Worm (Caenorhabditis elegans) whole organism, late embryonic: ENCODE measurements around the gene arrd-9.
A peak's percentile ranks its signal among the peaks of the same experiment; 100 is the strongest.

Experiments used
- C08G9.2 ChIP-seq: sonication (generic microtip); optimal IDR thresholded peaks from 2 replicates; lab custom pipeline; 2016; ENCODE audit warnings: mild to moderate bottlenecking, missing genetic modification characterization, moderate library complexity, missing compliant biosample characterization
- C38D4.7 ChIP-seq: fragments of 200-800 bp; sonication (Bioruptor generic); optimal IDR thresholded peaks from 2 replicates; lab custom pipeline; 2018; ENCODE audit warnings: mild to moderate bottlenecking, missing genetic modification characterization, moderate library complexity, missing compliant biosample characterization
- K02D7.2 ChIP-seq: sonication (generic microtip); optimal IDR thresholded peaks from 2 replicates; lab custom pipeline; 2017; ENCODE audit warnings: mild to moderate bottlenecking, missing genetic modification characterization, missing compliant biosample characterization
- K09A11.1 ChIP-seq: sonication (generic microtip); optimal IDR thresholded peaks from 2 replicates; lab custom pipeline; 2017; ENCODE audit warnings: antibody characterized with exemption, mild to moderate bottlenecking, missing genetic modification characterization, missing compliant biosample characterization; ENCODE audit not compliant: insufficient read depth
- Y22D7AL.16 ChIP-seq: sonication (generic microtip); optimal IDR thresholded peaks from 2 replicates; lab custom pipeline; 2016; ENCODE audit warnings: missing genetic modification characterization, missing compliant biosample characterization
- ahr-1 ChIP-seq: sonication (generic microtip); optimal IDR thresholded peaks from 2 replicates; lab custom pipeline; 2016; ENCODE audit warnings: missing genetic modification characterization, missing compliant biosample characterization
- ceh-14 ChIP-seq: sonication (generic microtip); optimal IDR thresholded peaks from 2 replicates; lab custom pipeline; 2016; ENCODE audit warnings: missing genotype, missing genetic modification characterization, missing compliant biosample characterization
- ceh-19 ChIP-seq: fragments of 200-800 bp; sonication (Bioruptor generic); optimal IDR thresholded peaks from 2 replicates; lab custom pipeline; 2018; ENCODE audit warnings: mild to moderate bottlenecking, missing genetic modification characterization, missing compliant biosample characterization
- ceh-24 ChIP-seq: sonication (generic microtip); optimal IDR thresholded peaks from 2 replicates; lab custom pipeline; 2016; ENCODE audit warnings: mild to moderate bottlenecking, missing genetic modification characterization, missing compliant biosample characterization
- ceh-30 ChIP-seq: fragments of 150-350 bp; optimal IDR thresholded peaks from 2 replicates; lab custom pipeline; 2014; ENCODE audit warnings: missing biosample characterization, missing genetic modification characterization
- ceh-31 ChIP-seq: sonication (generic microtip); optimal IDR thresholded peaks from 2 replicates; lab custom pipeline; 2016; ENCODE audit warnings: missing genetic modification characterization, missing compliant biosample characterization
- ceh-34 ChIP-seq: sonication (generic microtip); optimal IDR thresholded peaks from 2 replicates; lab custom pipeline; 2016; ENCODE audit warnings: mild to moderate bottlenecking, missing genetic modification characterization, missing compliant biosample characterization
- ceh-48 ChIP-seq: sonication (generic microtip); optimal IDR thresholded peaks from 2 replicates; lab custom pipeline; 2016; ENCODE audit warnings: missing genetic modification characterization, inconsistent platforms, missing compliant biosample characterization
- ceh-6 ChIP-seq: fragments of 200-800 bp; sonication (Bioruptor generic); optimal IDR thresholded peaks from 2 replicates; lab custom pipeline; 2018; ENCODE audit warnings: mild to moderate bottlenecking, missing genetic modification characterization, missing compliant biosample characterization
- ceh-9 ChIP-seq: sonication (generic microtip); optimal IDR thresholded peaks from 2 replicates; lab custom pipeline; 2016; ENCODE audit warnings: mild to moderate bottlenecking, missing genetic modification characterization, inconsistent platforms, missing compliant biosample characterization
- che-1 ChIP-seq: sonication (generic microtip); optimal IDR thresholded peaks from 2 replicates; lab custom pipeline; 2016; ENCODE audit warnings: mild to moderate bottlenecking, missing genetic modification characterization, missing compliant biosample characterization
- fkh-6 ChIP-seq: sonication (generic microtip); optimal IDR thresholded peaks from 2 replicates; lab custom pipeline; 2016; ENCODE audit warnings: missing genetic modification characterization, missing compliant biosample characterization
- gmeb-2 ChIP-seq: sonication (generic microtip); optimal IDR thresholded peaks from 2 replicates; lab custom pipeline; 2016; ENCODE audit warnings: missing genetic modification characterization, inconsistent platforms, missing compliant biosample characterization
- hlh-30 ChIP-seq: sonication (generic microtip); optimal IDR thresholded peaks from 2 replicates; lab custom pipeline; 2017; ENCODE audit warnings: antibody characterized with exemption, missing genetic modification characterization, missing compliant biosample characterization; ENCODE audit not compliant: insufficient read depth
- lim-6 ChIP-seq: sonication (generic microtip); optimal IDR thresholded peaks from 2 replicates; lab custom pipeline; 2016; ENCODE audit warnings: missing genetic modification characterization, missing compliant biosample characterization
- lin-11 ChIP-seq: fragments of 200-800 bp; sonication (Bioruptor generic); optimal IDR thresholded peaks from 2 replicates; lab custom pipeline; 2018; ENCODE audit warnings: mild to moderate bottlenecking, missing genetic modification characterization, missing compliant biosample characterization
- madf-2 ChIP-seq: sonication (generic microtip); optimal IDR thresholded peaks from 2 replicates; lab custom pipeline; 2017; ENCODE audit warnings: missing genetic modification characterization, missing compliant biosample characterization
- mec-3 ChIP-seq: sonication (generic microtip); optimal IDR thresholded peaks from 2 replicates; lab custom pipeline; 2016; ENCODE audit warnings: borderline replicate concordance, missing genetic modification characterization, missing compliant biosample characterization
- npax-4 ChIP-seq: sonication (generic microtip); optimal IDR thresholded peaks from 2 replicates; lab custom pipeline; 2016; ENCODE audit warnings: missing genetic modification characterization, missing compliant biosample characterization
- pat-9 ChIP-seq: fragments of 200-800 bp; sonication (Bioruptor generic); optimal IDR thresholded peaks from 2 replicates; lab custom pipeline; 2018; ENCODE audit warnings: mild to moderate bottlenecking, missing genetic modification characterization, moderate library complexity, missing compliant biosample characterization
- pax-1 ChIP-seq: fragments of 150-350 bp; optimal IDR thresholded peaks from 2 replicates; lab custom pipeline; 2014; ENCODE audit warnings: missing biosample characterization, missing genetic modification characterization
- pha-2 ChIP-seq: sonication (generic microtip); optimal IDR thresholded peaks from 2 replicates; lab custom pipeline; 2017; ENCODE audit warnings: mild to moderate bottlenecking, missing genetic modification characterization, missing compliant biosample characterization
- pha-4 ChIP-seq: fragments of 150-350 bp; optimal IDR thresholded peaks from 2 replicates; lab custom pipeline; 2018; ENCODE audit warnings: missing biosample characterization, missing genetic modification reagents, missing genetic modification characterization
- pros-1 ChIP-seq: fragments of 150-350 bp; optimal IDR thresholded peaks from 2 replicates; lab custom pipeline; 2014; ENCODE audit warnings: missing biosample characterization, missing genetic modification reagents, missing genetic modification characterization
- ref-2 ChIP-seq: sonication (generic microtip); optimal IDR thresholded peaks from 2 replicates; lab custom pipeline; 2016; ENCODE audit warnings: missing genetic modification characterization, missing compliant biosample characterization
- tbx-2 ChIP-seq: sonication (generic microtip); optimal IDR thresholded peaks from 2 replicates; lab custom pipeline; 2016; ENCODE audit warnings: missing genetic modification characterization, missing compliant biosample characterization
- tbx-7 ChIP-seq: sonication (generic microtip); optimal IDR thresholded peaks from 2 replicates; lab custom pipeline; 2016; ENCODE audit warnings: missing genotype, missing genetic modification characterization, missing compliant biosample characterization
- unc-42 ChIP-seq: sonication (generic microtip); optimal IDR thresholded peaks from 2 replicates; lab custom pipeline; 2016; ENCODE audit warnings: missing genotype, missing genetic modification characterization, missing compliant biosample characterization
- unc-55 ChIP-seq: sonication (generic microtip); optimal IDR thresholded peaks from 2 replicates; lab custom pipeline; 2017; ENCODE audit warnings: missing biosample characterization, missing genetic modification reagents, missing genetic modification characterization

arrd-9 gene

DNA sequence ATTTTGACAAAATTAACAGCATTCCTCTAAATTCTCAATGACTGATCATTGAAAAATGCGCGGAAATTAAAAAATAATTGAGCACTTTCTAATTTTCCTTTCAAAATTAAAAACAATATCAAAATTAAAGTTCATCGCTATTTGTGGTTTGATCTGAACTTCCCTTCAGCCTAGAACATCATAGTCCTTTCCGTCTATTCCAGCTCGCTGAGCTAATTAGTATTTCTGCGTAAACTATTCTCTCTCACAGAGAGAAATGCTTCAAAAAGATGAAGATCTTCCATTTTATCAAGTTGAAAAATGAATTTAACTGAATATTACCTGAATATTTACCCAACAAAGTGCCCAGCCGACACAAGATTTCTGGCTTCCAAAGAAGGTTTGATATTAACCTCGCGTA, 26.3 kb upstream of the arrd-9 start, which contains the start of gene srh-68:
srh-68 (plus strand) TSS at position 301 of the 400 bp plus-strand sequence.
- TF ChIP-seq ceh-6 (GFP tag; lab: Kevin White, UChicago) (no peak), pat-9 (tag; lab: Kevin White, UChicago) (no peak), ceh-14 (tag; lab: Kevin White, UChicago) (no peak), pha-2 (tag; lab: Kevin White, UChicago) (no peak), gmeb-2 (tag; lab: Kevin White, UChicago) (no peak), ceh-31 (no peak), ceh-19 (GFP tag; lab: Kevin White, UChicago) (no peak), unc-42 (no peak), pros-1 (tag; lab: Kevin White, UChicago) (no peak), mec-3 (tag; lab: Kevin White, UChicago) (no peak), ceh-9 (no peak), lim-6 (tag; lab: Kevin White, UChicago) (no peak), K02D7.2 (tag; lab: Kevin White, UChicago) (no peak)

DNA sequence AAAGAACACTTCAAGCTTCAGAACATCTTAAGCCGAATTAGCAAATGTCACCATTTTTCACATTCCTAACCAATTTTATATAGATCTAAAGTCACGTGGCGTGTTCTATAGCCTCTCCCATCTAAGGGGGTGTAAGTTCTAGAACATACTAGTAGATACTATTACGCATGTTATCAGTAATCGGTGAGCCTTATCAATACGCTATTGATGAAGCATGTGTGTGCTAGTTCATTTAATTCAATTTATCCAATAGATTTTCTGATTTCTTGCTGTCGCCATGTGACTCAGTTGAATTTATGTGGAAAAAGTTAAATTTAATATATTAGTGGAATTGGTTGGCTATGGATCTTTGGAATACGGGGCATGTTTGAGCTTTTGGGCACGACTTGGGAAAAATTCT, 25.8 kb upstream of the arrd-9 start:
- TF ChIP-seq fkh-6 (tag; lab: Kevin White, UChicago): no peak
- TF ChIP-seq madf-2 (tag; lab: Kevin White, UChicago): no peak
- no peak for TF ChIP-seq che-1 (tag; lab: Kevin White, UChicago)
- no peak for TF ChIP-seq Y22D7AL.16 (tag; lab: Kevin White, UChicago)
- TF ChIP-seq unc-55 (GFP tag; lab: Kevin White, UChicago): no peak
- no peak for TF ChIP-seq lin-11 (tag; lab: Kevin White, UChicago)
- TF ChIP-seq ceh-30 (tag; lab: Kevin White, UChicago): no peak
- TF ChIP-seq lim-6 (tag; lab: Kevin White, UChicago): no peak
- TF ChIP-seq K02D7.2 (tag; lab: Kevin White, UChicago): no peak
- TF ChIP-seq ceh-48: no peak
- no peak for TF ChIP-seq hlh-30 (tag; lab: Kevin White, UChicago)

DNA sequence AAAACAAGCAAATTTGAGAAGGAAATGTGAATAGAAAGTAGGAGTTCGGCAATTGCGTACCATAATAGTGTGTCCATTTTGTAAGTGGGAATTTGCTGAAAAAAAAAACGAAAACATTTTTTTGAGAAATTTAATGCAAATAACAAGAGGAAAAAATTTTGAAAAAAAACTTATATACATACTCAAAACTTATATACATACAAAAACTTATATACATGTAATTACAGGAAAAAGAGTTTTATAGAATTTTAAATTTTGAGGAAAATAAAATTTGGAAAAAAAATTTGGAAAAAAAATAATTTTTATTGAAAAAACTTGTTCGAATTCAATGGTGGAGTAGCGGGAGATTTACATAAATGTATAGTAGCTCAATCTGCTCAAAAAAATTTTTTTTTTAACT, 22.1 kb upstream of the arrd-9 start, which contains the start of gene ador-1:
ador-1 (minus strand) TSS at position 101 of the 400 bp plus-strand sequence.
- no peak for TF ChIP-seq lim-6 (tag; lab: Kevin White, UChicago)
- TF ChIP-seq ceh-24 (tag; lab: Kevin White, UChicago): no peak
- TF ChIP-seq ceh-9: no peak
- no peak for TF ChIP-seq tbx-7 (tag; lab: Kevin White, UChicago)
- no peak for TF ChIP-seq C08G9.2 (tag; lab: Kevin White, UChicago)
- no peak for TF ChIP-seq pax-1 (tag; lab: Kevin White, UChicago)
- TF ChIP-seq, all 69 proteins: peak for 0

DNA sequence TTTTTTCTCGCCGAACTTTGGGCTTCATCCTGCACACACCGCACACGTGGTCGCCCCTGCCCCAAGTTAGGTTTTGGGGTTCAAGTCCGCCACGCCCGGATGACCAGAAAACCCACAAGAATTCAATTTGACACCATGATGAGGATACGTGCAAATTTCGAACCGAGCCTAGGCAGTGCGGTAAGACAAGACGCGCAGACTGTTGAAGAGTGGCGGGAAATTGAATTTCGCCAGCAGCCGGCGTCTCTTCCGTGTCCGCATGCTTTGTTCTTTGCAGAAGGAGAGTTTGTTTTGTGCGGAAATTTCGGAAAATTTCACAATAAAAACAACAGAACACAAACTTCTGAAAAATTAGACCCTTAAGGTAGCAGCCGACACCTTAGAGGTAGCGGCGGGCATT, 19.3 kb upstream of the arrd-9 start:
- no peak for TF ChIP-seq C38D4.7 (GFP tag; lab: Kevin White, UChicago)
- TF ChIP-seq pha-4 (tag; lab: Kevin White, UChicago): no peak
- no peak for TF ChIP-seq npax-4
- peak; percentile 92 for TF ChIP-seq unc-42

DNA sequence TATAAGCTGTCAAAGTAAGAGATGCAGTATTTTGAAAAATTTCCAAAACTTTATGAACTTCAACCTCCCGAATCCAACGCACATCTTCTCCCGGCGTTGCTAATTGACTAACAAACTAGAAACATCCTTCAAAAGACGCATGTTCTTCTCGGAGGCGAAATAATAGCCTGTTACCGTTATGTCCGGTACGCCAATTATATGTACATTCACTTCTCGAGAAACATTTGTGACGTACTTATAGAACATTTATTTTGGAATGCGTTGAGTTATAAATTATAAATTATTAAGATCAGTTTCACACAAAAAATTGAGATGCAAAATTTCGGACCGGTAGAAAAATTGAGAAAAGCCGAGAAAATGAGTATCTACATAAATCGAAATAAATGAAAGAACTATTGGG, 16.3 kb upstream of the arrd-9 start, which contains the start of gene T21B4.3:
T21B4.3 (minus strand) TSS at position 101 of the 400 bp plus-strand sequence.
- TF ChIP-seq pha-2 (tag; lab: Kevin White, UChicago) (no peak), ahr-1 (no peak), ceh-34 (tag; lab: Kevin White, UChicago) (no peak), mec-3 (tag; lab: Kevin White, UChicago) (no peak), ceh-24 (tag; lab: Kevin White, UChicago) (no peak), ceh-31 (no peak), ref-2 (no peak), lin-11 (tag; lab: Kevin White, UChicago) (no peak), tbx-2 (no peak), K09A11.1 (tag; lab: Kevin White, UChicago) (no peak), C38D4.7 (GFP tag; lab: Kevin White, UChicago) (no peak), ceh-9 (no peak)
